Fruit fly (Drosophila melanogaster): ENCODE data around the gene CG11737.

The CG11737 gene

dm6 chr3R:8484573-8484972 is 33.1 kb upstream of the CG11737 start:
- TF ChIP-seq D1 (tag; optimal IDR thresholded peaks at IDR 0.05), result no peak
- no peak for TF ChIP-seq Ets98B (GFP tag; IDR thresholded peaks at IDR 0.05)
- TF ChIP-seq rn (GFP tag; IDR thresholded peaks at IDR 0.05), result no peak
- no peak for TF ChIP-seq EcR (GFP tag; optimal IDR thresholded peaks at IDR 0.05)
- no peak for TF ChIP-seq CG9948 (tag; optimal IDR thresholded peaks at IDR 0.05)
- no peak for TF ChIP-seq CG8301 (tag; optimal IDR thresholded peaks at IDR 0.05)
- no peak for TF ChIP-seq Snoo (tag; optimal IDR thresholded peaks at IDR 0.05)
- no peak for TF ChIP-seq CG13204 (GFP tag; optimal IDR thresholded peaks at IDR 0.05)

DNA sequence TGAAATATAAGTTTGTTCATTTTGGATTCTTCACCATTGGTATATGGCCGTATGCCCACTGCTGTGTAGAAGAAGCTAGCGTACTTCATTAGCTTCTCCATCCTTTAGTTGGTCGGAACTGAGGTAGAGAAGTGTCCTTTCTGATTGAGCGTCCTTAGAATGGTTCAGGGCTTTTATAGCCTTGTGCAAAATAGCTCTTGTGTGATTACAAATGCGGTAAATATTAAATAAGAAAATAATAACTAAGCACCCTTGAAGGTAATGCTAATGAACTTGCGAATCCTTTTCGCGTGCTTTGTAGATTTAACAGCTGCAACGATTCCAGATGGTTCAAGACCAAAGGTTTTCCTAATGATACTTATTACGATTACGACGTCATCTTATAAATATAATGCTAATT is 6.4 kb upstream of the CG11737 start, which contains the start of gene Or85b:
Gene Or85b, minus strand, starts transcription at position 101 of the 400 bp plus-strand sequence.
- TF ChIP-seq CG8301 (tag; optimal IDR thresholded peaks at IDR 0.05) (no peak), Pif1B (GFP tag; optimal IDR thresholded peaks at IDR 0.05) (no peak), EcR (GFP tag; optimal IDR thresholded peaks at IDR 0.05) (no peak), CG10348 (GFP tag; IDR thresholded peaks at IDR 0.05) (no peak), Snoo (tag; optimal IDR thresholded peaks at IDR 0.05) (no peak), CG32121 (GFP tag; IDR thresholded peaks at IDR 0.05) (no peak), CG9948 (tag; optimal IDR thresholded peaks at IDR 0.05) (no peak), Pif1A (GFP tag; optimal IDR thresholded peaks at IDR 0.05) (no peak)

DNA sequence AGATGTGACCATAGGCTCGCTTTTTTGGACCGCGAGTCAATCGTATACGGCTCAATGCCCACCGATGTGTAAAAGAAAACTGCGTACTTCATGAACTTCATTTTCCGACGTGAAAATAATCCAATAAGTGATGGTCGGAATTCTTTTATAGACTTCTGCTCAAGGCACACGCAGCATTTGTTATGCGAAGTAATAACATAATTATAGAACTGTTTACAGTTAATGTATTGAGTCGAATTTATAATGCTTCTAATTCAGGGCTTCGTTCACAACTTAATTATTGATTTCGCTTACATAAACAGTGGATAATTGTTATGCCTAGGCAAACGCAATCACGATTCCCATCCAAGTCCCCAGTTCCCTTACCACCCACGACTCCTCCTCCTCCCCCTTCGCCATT is 4.7 kb upstream of the CG11737 start, which contains the start of gene Or85c:
Gene Or85c, minus strand, starts transcription at position 101 of the 400 bp plus-strand sequence.
- TF ChIP-seq fd96Ca (GFP tag; IDR thresholded peaks at IDR 0.05), result no peak
- no peak for TF ChIP-seq CG34367 (tag; optimal IDR thresholded peaks at IDR 0.05)
- TF ChIP-seq CG12605 (GFP tag; IDR thresholded peaks at IDR 0.05), result no peak
- no peak for TF ChIP-seq gl (tag; optimal IDR thresholded peaks at IDR 0.05)
- no peak for TF ChIP-seq CG17806 (tag; optimal IDR thresholded peaks at IDR 0.05)

dm6 chr3R:8518565-8519154 is 992 bp downstream of the CG11737 start:
- TF ChIP-seq Pif1B (GFP tag; optimal IDR thresholded peaks at IDR 0.05) (no peak), Ets98B (GFP tag; IDR thresholded peaks at IDR 0.05) (no peak), Pif1A (GFP tag; optimal IDR thresholded peaks at IDR 0.05) (no peak)

DNA sequence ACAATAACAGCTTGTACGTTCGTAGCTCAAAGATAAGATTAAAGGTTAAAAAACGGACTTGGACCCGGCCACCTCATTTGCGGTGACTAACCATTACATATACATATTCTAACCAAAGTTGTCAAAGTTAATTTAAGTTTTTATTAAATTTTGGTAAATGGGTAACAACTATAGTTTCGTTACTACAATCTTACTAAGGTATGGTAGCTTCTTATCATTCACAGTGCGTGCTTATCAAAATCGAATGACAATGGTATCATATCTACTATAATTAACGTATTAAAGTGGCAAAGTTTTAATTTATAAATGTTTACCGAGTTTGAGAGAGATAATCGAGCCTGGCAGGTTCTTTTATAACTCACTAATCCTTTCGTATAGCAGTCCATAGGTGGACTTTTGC is 1.5 kb downstream of the CG11737 start:
- no peak for TF ChIP-seq CG34367 (tag; optimal IDR thresholded peaks at IDR 0.05)
- no peak for TF ChIP-seq CG9948 (tag; optimal IDR thresholded peaks at IDR 0.05)
- no peak for TF ChIP-seq CG8159 (tag; optimal IDR thresholded peaks at IDR 0.05)

DNA sequence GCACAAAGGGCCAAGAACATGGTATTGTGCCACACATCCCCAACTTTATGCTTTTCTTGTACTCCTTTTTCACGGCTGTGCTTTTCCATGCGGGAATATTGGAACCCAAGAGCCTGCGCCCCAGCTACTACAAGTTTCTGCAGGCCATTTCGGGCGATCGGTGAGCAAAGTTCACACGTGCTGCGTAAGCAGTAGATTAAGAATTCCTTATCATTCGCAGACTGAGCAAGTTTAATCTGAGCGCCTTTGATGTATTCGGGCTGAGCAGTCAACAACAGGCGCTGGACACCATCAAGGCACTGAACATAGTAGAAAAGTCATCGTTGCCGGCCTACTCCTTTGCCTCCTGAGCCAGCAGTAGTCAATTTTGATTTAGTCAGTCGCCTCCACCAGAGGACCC is 3.1 kb downstream of the CG11737 start:
- TF ChIP-seq Snoo (tag; optimal IDR thresholded peaks at IDR 0.05), result no peak
- no peak for TF ChIP-seq CG15710 (tag; optimal IDR thresholded peaks at IDR 0.05)
- no peak for TF ChIP-seq fd96Ca (GFP tag; IDR thresholded peaks at IDR 0.05)
- no peak for TF ChIP-seq CG32121 (GFP tag; IDR thresholded peaks at IDR 0.05)
- TF ChIP-seq CG34367 (tag; optimal IDR thresholded peaks at IDR 0.05), result no peak
- TF ChIP-seq Pif1A (GFP tag; optimal IDR thresholded peaks at IDR 0.05), result no peak
- TF ChIP-seq CG8301 (tag; optimal IDR thresholded peaks at IDR 0.05), result no peak
- TF ChIP-seq Pif1B (GFP tag; optimal IDR thresholded peaks at IDR 0.05), result no peak
- no peak for TF ChIP-seq EcR (GFP tag; optimal IDR thresholded peaks at IDR 0.05)

DNA sequence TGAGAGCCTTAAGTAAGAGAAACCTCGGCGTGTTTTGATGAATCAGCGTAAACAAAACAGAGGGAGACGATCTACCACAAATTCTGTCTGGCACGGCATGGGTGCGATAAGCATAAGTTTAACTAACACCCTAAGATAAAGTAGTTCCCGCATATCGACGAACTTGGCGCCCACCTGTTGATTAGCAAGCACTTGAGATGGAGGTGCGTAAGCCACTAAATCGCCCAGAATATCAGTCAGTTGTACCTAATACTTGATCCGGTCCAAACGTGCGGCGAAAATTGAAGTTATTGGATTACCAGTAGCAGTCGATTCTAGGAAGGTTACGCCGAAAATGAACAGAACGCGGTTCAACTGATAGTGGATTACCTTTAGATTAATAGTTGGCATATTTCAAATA is 3.8 kb downstream of the CG11737 start, which contains the start of gene CG31454:
Gene CG31454, plus strand, starts transcription at position 160 of the 400 bp plus-strand sequence.
- TF ChIP-seq Snoo (tag; optimal IDR thresholded peaks at IDR 0.05) (no peak), fd96Ca (GFP tag; IDR thresholded peaks at IDR 0.05) (no peak), rn (GFP tag; IDR thresholded peaks at IDR 0.05) (no peak), CG15710 (tag; optimal IDR thresholded peaks at IDR 0.05) (no peak), CG32121 (GFP tag; IDR thresholded peaks at IDR 0.05) (no peak), CG14655 (GFP tag; optimal IDR thresholded peaks at IDR 0.05) (no peak), CG8301 (tag; optimal IDR thresholded peaks at IDR 0.05) (no peak), Pif1B (GFP tag; optimal IDR thresholded peaks at IDR 0.05) (no peak), CG9948 (tag; optimal IDR thresholded peaks at IDR 0.05) (no peak), EcR (GFP tag; optimal IDR thresholded peaks at IDR 0.05) (no peak), CG13204 (GFP tag; optimal IDR thresholded peaks at IDR 0.05) (no peak), D1 (tag; optimal IDR thresholded peaks at IDR 0.05) (no peak), Ets98B (GFP tag; IDR thresholded peaks at IDR 0.05) (no peak), CG8159 (tag; optimal IDR thresholded peaks at IDR 0.05) (no peak), CG4496 (GFP tag; IDR thresholded peaks at IDR 0.05) (no peak), Pif1A (GFP tag; optimal IDR thresholded peaks at IDR 0.05) (no peak), CG12605 (GFP tag; IDR thresholded peaks at IDR 0.05) (no peak), CG34367 (tag; optimal IDR thresholded peaks at IDR 0.05) (no peak), CG10348 (GFP tag; IDR thresholded peaks at IDR 0.05) (no peak)

- TF ChIP-seq CG13204 (GFP tag; optimal IDR thresholded peaks at IDR 0.05), result no peak
- no peak for TF ChIP-seq Snoo (tag; optimal IDR thresholded peaks at IDR 0.05)
- no peak for TF ChIP-seq CG10348 (GFP tag; IDR thresholded peaks at IDR 0.05)
- no peak for TF ChIP-seq CG32121 (GFP tag; IDR thresholded peaks at IDR 0.05)
- TF ChIP-seq CG14655 (GFP tag; optimal IDR thresholded peaks at IDR 0.05), result no peak
- no peak for TF ChIP-seq CG12605 (GFP tag; IDR thresholded peaks at IDR 0.05)
- no peak for TF ChIP-seq CG9948 (tag; optimal IDR thresholded peaks at IDR 0.05)
- no peak for TF ChIP-seq CG8159 (tag; optimal IDR thresholded peaks at IDR 0.05)
- TF ChIP-seq gl (tag; optimal IDR thresholded peaks at IDR 0.05), result no peak
- TF ChIP-seq Pif1B (GFP tag; optimal IDR thresholded peaks at IDR 0.05), result no peak
- no peak for TF ChIP-seq CG8301 (tag; optimal IDR thresholded peaks at IDR 0.05)
- TF ChIP-seq CG34367 (tag; optimal IDR thresholded peaks at IDR 0.05), result no peak
- TF ChIP-seq CG17806 (tag; optimal IDR thresholded peaks at IDR 0.05), result no peak
- TF ChIP-seq Ets98B (GFP tag; IDR thresholded peaks at IDR 0.05), result no peak
- no peak for TF ChIP-seq CG4496 (GFP tag; IDR thresholded peaks at IDR 0.05)
- no peak for TF ChIP-seq D1 (tag; optimal IDR thresholded peaks at IDR 0.05)
- no peak for TF ChIP-seq EcR (GFP tag; optimal IDR thresholded peaks at IDR 0.05)
- no peak for TF ChIP-seq rn (GFP tag; IDR thresholded peaks at IDR 0.05)
- TF ChIP-seq fd96Ca (GFP tag; IDR thresholded peaks at IDR 0.05), result no peak
- no peak for TF ChIP-seq Pif1A (GFP tag; optimal IDR thresholded peaks at IDR 0.05)
These were observed 6.0 kb downstream of the CG11737 start, which contains the start of gene CG31259 for dm6 chr3R:8523668-8524067. CG31259 (plus strand) TSS chr3R:8523944.
